Worm (Caenorhabditis elegans): ENCODE results near the gene H41C03.3.

The H41C03.3 gene

DNA sequence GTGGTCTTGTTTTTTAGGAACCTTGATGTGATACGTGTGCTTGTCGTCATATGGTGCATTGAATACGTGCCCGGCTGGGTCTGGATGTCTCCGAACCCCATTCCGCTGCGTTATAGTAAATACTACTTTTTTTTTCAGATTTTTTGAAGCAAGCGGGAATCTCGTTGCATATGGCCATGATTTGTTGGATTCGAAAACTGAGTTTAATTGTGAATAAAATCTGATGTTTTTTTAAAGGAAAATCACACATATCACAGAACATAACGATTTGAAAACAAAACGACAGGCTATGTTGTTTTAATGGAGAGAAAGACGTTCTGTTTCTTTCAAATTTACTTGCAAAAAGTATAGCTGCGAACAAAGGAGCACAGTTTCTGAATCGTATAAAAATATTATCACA, at the start of gene H41C03.3, which contains the start of gene ZK1248.17:
TSS of gene H41C03.3 (plus strand) at position 337 of the 400 bp plus-strand sequence.
TSS of gene ZK1248.17 (minus strand) at position 101 of the 400 bp plus-strand sequence.
- TF ChIP-seq ceh-19 (GFP tag; optimal IDR thresholded peaks at IDR 0.05) = no peak
- TF ChIP-seq ceh-18 (tag; optimal IDR thresholded peaks at IDR 0.05) = no peak
- TF ChIP-seq rnt-1 (tag; optimal IDR thresholded peaks at IDR 0.05) = no peak
- no peak for TF ChIP-seq fkh-10 (GFP tag; optimal IDR thresholded peaks at IDR 0.05)
- TF ChIP-seq unc-55 (GFP tag; optimal IDR thresholded peaks at IDR 0.05) = no peak
- TF ChIP-seq sdc-2 (tag; optimal IDR thresholded peaks at IDR 0.05) = no peak
- no peak for TF ChIP-seq fkh-6 (tag; optimal IDR thresholded peaks at IDR 0.05)
- TF ChIP-seq lin-11 (tag; optimal IDR thresholded peaks at IDR 0.05) = no peak
- no peak for TF ChIP-seq pha-2 (tag; optimal IDR thresholded peaks at IDR 0.05)
- TF ChIP-seq elt-4 (tag; optimal IDR thresholded peaks at IDR 0.05) = no peak
- no peak for TF ChIP-seq ceh-24 (tag; optimal IDR thresholded peaks at IDR 0.05)

ce11 chrII:5797348-5797977, 48.1 kb upstream of the H41C03.3 start, which contains the start of the genes msp-63 and msp-142:
msp-63 (minus strand) TSS chrII:5797448.
msp-142 (plus strand) TSS chrII:5797927.
- TF ChIP-seq ceh-18 (tag; optimal IDR thresholded peaks at IDR 0.05) (no peak), odd-2 (tag; optimal IDR thresholded peaks at IDR 0.05) (no peak), ceh-22 (tag; optimal IDR thresholded peaks at IDR 0.05) (no peak), nfya-1 (tag; optimal IDR thresholded peaks at IDR 0.05) (no peak), ceh-2 (tag; optimal IDR thresholded peaks at IDR 0.05) (no peak), pha-2 (tag; optimal IDR thresholded peaks at IDR 0.05) (no peak), pax-1 (tag; optimal IDR thresholded peaks at IDR 0.05) (no peak), zip-5 (tag; optimal IDR thresholded peaks at IDR 0.05) (no peak), ceh-6 (GFP tag; optimal IDR thresholded peaks at IDR 0.05) (no peak), ttx-3 (tag; optimal IDR thresholded peaks at IDR 0.05) (no peak), ahr-1 (tag; optimal IDR thresholded peaks at IDR 0.05) (no peak), Y22D7AL.16 (tag; optimal IDR thresholded peaks at IDR 0.05) (no peak), ceh-45 (GFP tag; IDR thresholded peaks at IDR 0.05) (no peak), hlh-6 (tag; optimal IDR thresholded peaks at IDR 0.05) (no peak), pat-9 (tag; optimal IDR thresholded peaks at IDR 0.05) (no peak)

ce11 chrII:5799553-5799952, 46.0 kb upstream of the H41C03.3 start, which contains the start of gene K05F1.8:
K05F1.8 (minus strand) TSS chrII:5799653.
- no peak for TF ChIP-seq fkh-10 (GFP tag; optimal IDR thresholded peaks at IDR 0.05)
- TF ChIP-seq ahr-1 (tag; optimal IDR thresholded peaks at IDR 0.05) = no peak
- TF ChIP-seq dve-1 (tag; optimal IDR thresholded peaks at IDR 0.05) = no peak
- TF ChIP-seq ceh-48 (tag; optimal IDR thresholded peaks at IDR 0.05) = no peak
- no peak for TF ChIP-seq unc-42 (tag; optimal IDR thresholded peaks at IDR 0.05)
- no peak for TF ChIP-seq ceh-14 (tag; optimal IDR thresholded peaks at IDR 0.05)
- no peak for TF ChIP-seq ceh-18 (tag; optimal IDR thresholded peaks at IDR 0.05)
- TF ChIP-seq odd-2 (tag; optimal IDR thresholded peaks at IDR 0.05) = no peak
- TF ChIP-seq ceh-2 (tag; optimal IDR thresholded peaks at IDR 0.05) = no peak
- no peak for TF ChIP-seq K09A11.1 (tag; optimal IDR thresholded peaks at IDR 0.05; ENCODE audit: insufficient read depth)
- no peak for TF ChIP-seq Y22D7AL.16 (tag; optimal IDR thresholded peaks at IDR 0.05)

ce11 chrII:5801075-5801474, 44.5 kb upstream of the H41C03.3 start, which contains the start of the genes K05F1.9 and K05F1.1:
K05F1.9 (minus strand) TSS chrII:5801175.
K05F1.1 (plus strand) TSS chrII:5801382.
- TF ChIP-seq C08G9.2 (tag; optimal IDR thresholded peaks at IDR 0.05) (no peak), hlh-8 (tag; optimal IDR thresholded peaks at IDR 0.05) (no peak), pha-4 (tag; optimal IDR thresholded peaks at IDR 0.05) (no peak), ceh-45 (GFP tag; IDR thresholded peaks at IDR 0.05) (no peak), F13H6.1 (tag; optimal IDR thresholded peaks at IDR 0.05) (no peak), tbx-2 (tag; optimal IDR thresholded peaks at IDR 0.05) (no peak), unc-42 (tag; optimal IDR thresholded peaks at IDR 0.05) (no peak), ref-2 (tag; optimal IDR thresholded peaks at IDR 0.05) (no peak), lin-11 (tag; optimal IDR thresholded peaks at IDR 0.05) (no peak), C38D4.7 (GFP tag; optimal IDR thresholded peaks at IDR 0.05) (no peak), ceh-2 (tag; optimal IDR thresholded peaks at IDR 0.05) (no peak), pag-3 (tag; optimal IDR thresholded peaks at IDR 0.05; ENCODE audit: borderline replicate concordance) (no peak), ceh-31 (tag; optimal IDR thresholded peaks at IDR 0.05) (no peak)

Data from whole organism, late embryonic.